Worm (Caenorhabditis elegans): ENCODE data around the gene fbxa-107.

The fbxa-107 gene

DNA sequence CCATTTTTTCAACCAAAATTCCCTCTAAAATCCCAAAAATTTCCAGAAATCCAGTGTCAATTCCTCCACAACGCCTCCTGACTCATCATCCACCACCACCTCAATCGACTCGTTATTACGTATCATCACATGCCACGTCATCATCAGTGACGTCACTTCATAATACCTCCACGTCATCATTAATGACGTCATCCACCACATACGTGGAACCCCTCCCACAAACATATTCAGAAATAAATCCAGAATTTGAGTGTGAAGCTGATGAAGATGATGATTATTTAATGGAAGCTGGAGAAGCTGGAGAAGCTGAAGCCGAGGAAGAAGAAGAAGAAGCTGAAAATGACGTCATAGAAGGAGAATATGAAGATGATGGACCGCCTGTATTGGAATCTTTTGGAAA, 29.8 kb upstream of the fbxa-107 start:
- no peak for TF ChIP-seq sup-37 (GFP tag; optimal IDR thresholded peaks at IDR 0.05)
- TF ChIP-seq elt-3 (tag; optimal IDR thresholded peaks at IDR 0.05) = no peak
- TF ChIP-seq ceh-63 (GFP tag; optimal IDR thresholded peaks at IDR 0.05) = no peak
- TF ChIP-seq mef-2 (tag; optimal IDR thresholded peaks at IDR 0.05) = no peak
- no peak for TF ChIP-seq aha-1 (tag; optimal IDR thresholded peaks at IDR 0.05)
- no peak for TF ChIP-seq alr-1 (tag; optimal IDR thresholded peaks at IDR 0.05; ENCODE audit: borderline replicate concordance)

DNA sequence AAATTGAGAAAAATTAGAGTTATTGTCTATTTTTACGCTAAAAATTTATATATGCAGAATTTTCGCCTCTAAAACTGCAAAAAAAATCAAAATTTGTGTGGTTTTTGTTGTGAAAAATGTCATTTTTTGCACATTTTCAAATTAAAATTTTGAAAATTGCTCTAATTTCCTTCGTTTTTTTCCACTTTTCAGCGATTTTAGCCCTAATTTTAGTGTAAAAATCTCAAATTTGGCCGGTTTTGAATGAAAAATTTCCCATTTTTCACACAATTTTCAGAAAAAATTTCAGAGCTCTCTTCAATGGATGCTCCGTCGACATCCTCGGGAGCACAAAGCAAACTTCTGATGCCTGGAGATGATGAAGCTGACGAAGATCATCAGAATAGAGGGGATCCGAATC, 25.4 kb upstream of the fbxa-107 start, which contains the start of gene par-4:
TSS of gene par-4 (plus strand) at position 301 of the 400 bp plus-strand sequence.
- TF ChIP-seq ets-5 (GFP tag; IDR thresholded peaks at IDR 0.05) (no peak), efl-1 (optimal IDR thresholded peaks at IDR 0.05) (no peak), efl-1 (GFP tag; optimal IDR thresholded peaks at IDR 0.05 in 1 of 2) (peak in 1 of 2 experiments; percentile 3), nhr-85 (tag) (peak; percentile 53)

DNA sequence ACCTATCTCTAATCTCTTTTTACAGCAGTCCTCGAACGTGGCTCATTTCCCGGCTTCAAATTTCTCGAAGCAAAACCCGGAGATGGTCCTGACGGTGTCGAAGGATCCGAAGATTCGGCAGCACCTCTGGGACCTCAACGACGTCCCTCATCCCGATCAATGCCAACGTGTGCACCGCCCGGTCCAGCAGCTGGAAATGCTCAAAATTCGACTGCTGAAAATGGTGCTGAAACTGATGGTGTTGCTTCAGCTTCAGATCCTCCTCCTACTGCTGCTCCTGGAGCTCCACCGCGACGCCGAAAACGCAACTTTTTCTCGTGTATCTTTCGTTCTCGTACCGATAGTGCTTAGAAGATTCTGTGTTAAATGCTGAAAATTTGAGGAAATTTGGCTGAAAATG, 17.7 kb upstream of the fbxa-107 start:
- TF ChIP-seq nhr-12 (tag; optimal IDR thresholded peaks at IDR 0.05) (no peak), ceh-63 (GFP tag; optimal IDR thresholded peaks at IDR 0.05) (no peak), pag-3 (tag; optimal IDR thresholded peaks at IDR 0.05; ENCODE audit: borderline replicate concordance, insufficient read depth) (no peak), nhr-90 (tag; optimal IDR thresholded peaks at IDR 0.05; ENCODE audit: poor library complexity) (no peak), nhr-71 (tag; optimal IDR thresholded peaks at IDR 0.05) (no peak), xbp-1 (tag; optimal IDR thresholded peaks at IDR 0.05) (no peak), zip-4 (GFP tag; optimal IDR thresholded peaks at IDR 0.05) (no peak), nhr-20 (tag; optimal IDR thresholded peaks at IDR 0.05) (no peak), jun-1 (tag; optimal IDR thresholded peaks at IDR 0.05) (no peak), lir-3 (tag; optimal IDR thresholded peaks at IDR 0.05; ENCODE audit: poor library complexity) (no peak)

DNA sequence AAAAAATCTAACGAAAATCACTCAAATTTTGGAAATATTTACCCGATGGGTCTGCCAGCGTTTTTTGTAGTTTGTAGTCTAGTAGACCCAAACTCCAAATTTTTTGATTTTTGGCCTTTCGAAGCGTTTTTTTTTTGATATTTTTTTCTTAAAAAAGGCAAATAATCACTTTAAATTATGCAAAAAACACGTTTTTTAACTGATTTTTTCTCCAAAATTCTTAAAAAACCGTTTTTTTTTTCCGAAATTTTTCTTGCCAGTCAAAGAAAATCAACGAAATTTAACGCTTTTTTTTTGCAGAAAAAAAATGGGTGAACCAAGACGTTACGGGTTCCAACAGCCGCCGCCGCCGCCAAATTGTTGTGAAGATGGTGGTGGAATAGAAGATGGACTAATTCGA, 15.8 kb upstream of the fbxa-107 start, which contains the start of gene Y37H2A.1:
TSS of gene Y37H2A.1 (plus strand) at position 301 of the 400 bp plus-strand sequence.
- TF ChIP-seq elt-3 (tag; optimal IDR thresholded peaks at IDR 0.05) (no peak), unc-30 (tag; optimal IDR thresholded peaks at IDR 0.05) (no peak), xbp-1 (tag; optimal IDR thresholded peaks at IDR 0.05) (no peak), dsc-1 (tag; optimal IDR thresholded peaks at IDR 0.05) (no peak), nhr-12 (tag; optimal IDR thresholded peaks at IDR 0.05) (no peak), mep-1 (tag; optimal IDR thresholded peaks at IDR 0.05) (no peak), lir-3 (tag; optimal IDR thresholded peaks at IDR 0.05; ENCODE audit: poor library complexity) (no peak), efl-1 (optimal IDR thresholded peaks at IDR 0.05) (no peak), efl-1 (GFP tag; optimal IDR thresholded peaks at IDR 0.05 in 1 of 2) (peak in 1 of 2 experiments; percentile 65)

DNA sequence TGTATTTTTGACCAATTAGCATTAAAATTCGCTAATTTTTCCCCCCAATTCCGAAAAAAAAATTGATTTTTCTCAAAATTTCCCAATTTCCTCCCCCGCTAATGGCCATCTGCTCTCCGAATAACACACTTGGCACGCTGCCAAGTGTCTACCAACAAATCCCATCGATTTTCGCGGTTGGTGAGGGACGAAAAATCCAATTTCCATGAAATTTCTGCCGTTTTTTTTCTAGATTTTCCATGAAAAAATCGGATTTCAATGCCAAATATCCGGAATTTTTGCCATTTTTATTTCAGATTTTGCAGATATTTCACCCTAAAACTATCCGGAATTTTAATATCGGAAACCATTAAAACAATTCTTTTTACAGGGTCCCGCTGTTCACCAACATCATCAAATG, 14.3 kb upstream of the fbxa-107 start:
- TF ChIP-seq ceh-82 (tag; optimal IDR thresholded peaks at IDR 0.05) = no peak
- no peak for TF ChIP-seq fkh-4 (tag; optimal IDR thresholded peaks at IDR 0.05; ENCODE audit: borderline replicate concordance)
- TF ChIP-seq hpl-2 (GFP tag; optimal IDR thresholded peaks at IDR 0.05) = no peak
- no peak for TF ChIP-seq unc-86 (tag; optimal IDR thresholded peaks at IDR 0.05)
- TF ChIP-seq nhr-20 (tag; optimal IDR thresholded peaks at IDR 0.05) = no peak
- TF ChIP-seq swsn-7 (tag; optimal IDR thresholded peaks at IDR 0.05) = no peak
- no peak for TF ChIP-seq efl-1 (optimal IDR thresholded peaks at IDR 0.05)
- no peak for TF ChIP-seq efl-1 (GFP tag; optimal IDR thresholded peaks at IDR 0.05 in 1 of 2)
- no peak for TF ChIP-seq pax-3 (tag; optimal IDR thresholded peaks at IDR 0.05)
- no peak for TF ChIP-seq C34B4.2 (tag; optimal IDR thresholded peaks at IDR 0.05)
- no peak for TF ChIP-seq ces-1 (GFP tag; optimal IDR thresholded peaks at IDR 0.05)
- TF ChIP-seq lin-14 (GFP tag; optimal IDR thresholded peaks at IDR 0.05) = no peak
- no peak for TF ChIP-seq sox-4 (tag; optimal IDR thresholded peaks at IDR 0.05)
- no peak for TF ChIP-seq ets-5 (GFP tag; IDR thresholded peaks at IDR 0.05)
- no peak for TF ChIP-seq nhr-76 (tag; optimal IDR thresholded peaks at IDR 0.05)
- no peak for TF ChIP-seq egl-27 (tag; optimal IDR thresholded peaks at IDR 0.05)
- TF ChIP-seq nhr-85 (tag) = no peak
- no peak for TF ChIP-seq skn-1 (tag; optimal IDR thresholded peaks at IDR 0.05)

Measured in whole organism, L1 larva.